Worm (Caenorhabditis elegans) whole organism, midembryonic: ENCODE measurements around the gene T04C12.11.

Experiments used
- T22C8.4 ChIP-seq: fragments of 200-800 bp; sonication (Bioruptor generic); IDR thresholded peaks from 2 replicates; pipeline ENCODE4 v1.3.6; 2022; ENCODE audit warnings: missing genetic modification characterization, missing compliant biosample characterization
- cog-1 ChIP-seq: sonication (generic microtip); optimal IDR thresholded peaks from 2 replicates; lab custom pipeline; 2016; ENCODE audit warnings: missing genetic modification characterization, missing compliant biosample characterization
- flt-1 ChIP-seq: fragments of 200-800 bp; sonication (Bioruptor generic); IDR thresholded peaks from 2 replicates; pipeline ENCODE4 v1.3.6; 2022; ENCODE audit warnings: missing genetic modification characterization, missing compliant biosample characterization
- klf-2 ChIP-seq: fragments of 200-800 bp; sonication (Bioruptor generic); conservative IDR thresholded peaks from 2 replicates; pipeline ENCODE4 v1.3.6; 2022; ENCODE audit warnings: missing genetic modification reagents, missing genetic modification characterization, missing compliant biosample characterization
- med-1 ChIP-seq: sonication (generic microtip); optimal IDR thresholded peaks from 2 replicates; lab custom pipeline; 2017; ENCODE audit warnings: missing genetic modification characterization, mild to moderate bottlenecking, missing compliant biosample characterization, antibody characterized with exemption, missing genetic modification reagents; ENCODE audit not compliant: insufficient read depth
- ref-1 ChIP-seq: fragments of 200-800 bp; sonication (Bioruptor generic); conservative IDR thresholded peaks from 2 replicates; pipeline ENCODE4 v1.3.6; 2022; ENCODE audit warnings: missing genetic modification reagents, missing genetic modification characterization, missing compliant biosample characterization
- ztf-29 ChIP-seq: fragments of 200-800 bp; sonication (Bioruptor generic); IDR thresholded peaks from 2 replicates; pipeline ENCODE4 v1.3.6; 2022; ENCODE audit warnings: missing genetic modification reagents, missing genetic modification characterization, missing compliant biosample characterization

ce11 chrV:11040020-11040419 lies 20.1 kb downstream of the T04C12.11 start, which contains the start of gene C45B11.9:
- TF ChIP-seq ref-1 (GFP tag; lab: Robert Waterston, UW) (no peak), ztf-29 (GFP tag; lab: Robert Waterston, UW) (no peak), T22C8.4 (GFP tag; lab: Robert Waterston, UW) (no peak), med-1 (no peak), flt-1 (GFP tag; lab: Robert Waterston, UW) (no peak), klf-2 (GFP tag; lab: Robert Waterston, UW) (no peak), cog-1 (tag; lab: Kevin White, UChicago) (no peak)
